Worm (Caenorhabditis elegans): Measurements from ENCODE around the gene ran-1.

- TF ChIP-seq fos-1 (tag; optimal IDR thresholded peaks at IDR 0.05) (peak; percentile 99), sox-4 (tag; optimal IDR thresholded peaks at IDR 0.05) (peak; percentile 100), mdl-1 (tag; optimal IDR thresholded peaks at IDR 0.05) (peak; percentile 96 to 100), nhr-85 (tag) (peak; percentile 100), nhr-84 (tag; optimal IDR thresholded peaks at IDR 0.05) (peak; percentile 90), nhr-28 (tag; optimal IDR thresholded peaks at IDR 0.05) (peak; percentile 57), unc-62 (GFP tag; optimal IDR thresholded peaks at IDR 0.05) (peak; percentile 91), aly-2 (tag; optimal IDR thresholded peaks at IDR 0.05) (peak; percentile 97), pqm-1 (tag; optimal IDR thresholded peaks at IDR 0.05) (peak; percentile 93), egl-13 (tag; optimal IDR thresholded peaks at IDR 0.05) (peak; percentile 100)
Measured at ce11 chrIII:10759050-10760023, 11.8 kb upstream of the ran-1 start, which contains the start of gene tasp-1.
